Worm (Caenorhabditis elegans) whole organism, early embryonic: ENCODE data around the gene W06D12.6.

ENCODE experiments used
- F13C5.2 ChIP-seq: sonication (generic microtip); optimal IDR thresholded peaks from 2 replicates; lab custom pipeline; 2017; ENCODE audit warnings: mild to moderate bottlenecking, missing genetic modification characterization, inconsistent platforms, missing compliant biosample characterization
- ama-1 ChIP-seq: fragments of 150-350 bp; optimal IDR thresholded peaks from 2 replicates; lab custom pipeline; 2014
- ceh-36 ChIP-seq: sonication (generic microtip); optimal IDR thresholded peaks from 2 replicates; lab custom pipeline; 2016; ENCODE audit warnings: missing genetic modification characterization, inconsistent platforms, missing compliant biosample characterization
- ets-7 ChIP-seq: sonication (generic microtip); optimal IDR thresholded peaks from 2 replicates; lab custom pipeline; 2016; ENCODE audit warnings: missing genotype, missing genetic modification characterization, missing compliant biosample characterization
- flt-1 ChIP-seq: fragments of 200-800 bp; sonication (Bioruptor generic); IDR thresholded peaks from 2 replicates; pipeline ENCODE4 v1.3.6; 2022; ENCODE audit warnings: missing genetic modification characterization, missing compliant biosample characterization
- hnd-1 ChIP-seq: sonication (generic microtip); optimal IDR thresholded peaks from 2 replicates; lab custom pipeline; 2016; ENCODE audit warnings: missing genetic modification characterization, missing compliant biosample characterization
- scrt-1 ChIP-seq: fragments of 200-800 bp; sonication (Bioruptor generic); IDR thresholded peaks from 2 replicates; pipeline ENCODE4 v1.3.6; 2022; ENCODE audit warnings: missing genetic modification characterization, missing compliant biosample characterization
- sea-1 ChIP-seq: fragments of 200-800 bp; sonication (Bioruptor generic); conservative IDR thresholded peaks from 2 replicates; pipeline ENCODE4 v1.3.6; 2022; ENCODE audit warnings: missing genetic modification characterization, missing compliant biosample characterization
- tbx-11 ChIP-seq: fragments of 200-800 bp; sonication (Bioruptor generic); IDR thresholded peaks from 2 replicates; pipeline ENCODE4 v1.3.6; 2022; ENCODE audit warnings: missing genetic modification characterization, missing compliant biosample characterization
- tra-4 ChIP-seq: sonication (generic microtip); optimal IDR thresholded peaks from 2 replicates; lab custom pipeline; 2017; ENCODE audit warnings: missing genetic modification characterization, missing compliant biosample characterization

- TF ChIP-seq sea-1 (GFP tag; lab: Robert Waterston, UW) (no peak), hnd-1 (tag; lab: Kevin White, UChicago) (no peak), tbx-11 (GFP tag; lab: Robert Waterston, UW) (no peak), ceh-36 (tag; lab: Kevin White, UChicago) (no peak), ama-1 (lab: Kevin White, UChicago) (no peak), scrt-1 (GFP tag; lab: Robert Waterston, UW) (no peak), ets-7 (no peak), F13C5.2 (no peak), tra-4 (tag; lab: Kevin White, UChicago) (no peak), flt-1 (no peak)
These were observed 49.7 kb downstream of the W06D12.6 start, which contains the start of gene pgp-9 for ce11 chrV:17755592-17755991.
